Worm (Caenorhabditis elegans) whole organism, L4 larva: ENCODE data around the gene rip-1.

Experiments
- D1046.2 ChIP-seq: fragments of 200-800 bp; sonication (Bioruptor generic); IDR thresholded peaks from 2 replicates; pipeline ENCODE4 v1.3.6; 2022; ENCODE audit warnings: missing genetic modification characterization, missing compliant biosample characterization
- Y105C5A.15 ChIP-seq: fragments of 200-800 bp; sonication (Bioruptor generic); IDR thresholded peaks from 2 replicates; pipeline ENCODE4 v1.3.6; 2022; ENCODE audit warnings: missing genetic modification characterization, missing compliant biosample characterization
- Y48G9A.11 ChIP-seq: fragments of 200-800 bp; sonication (Bioruptor generic); IDR thresholded peaks from 2 replicates; pipeline ENCODE4 v1.3.6; 2022; ENCODE audit warnings: missing genetic modification reagents, missing genetic modification characterization, missing compliant biosample characterization
- aha-1 ChIP-seq: fragments of 150-350 bp; peaks from one replicate; lab custom pipeline; 2014; ENCODE audit warnings: missing biosample characterization, missing genetic modification characterization
- aly-2 ChIP-seq: sonication (generic microtip); optimal IDR thresholded peaks from 2 replicates; lab custom pipeline; 2018; ENCODE audit warnings: missing biosample characterization, missing genetic modification characterization
- ama-1 ChIP-seq: fragments of 150-350 bp; optimal IDR thresholded peaks from 2 replicates; lab custom pipeline; 2014; ENCODE audit warnings: inconsistent platforms, mixed read lengths
- ceh-28 ChIP-seq: fragments of 150-350 bp; optimal IDR thresholded peaks from 2 replicates; lab custom pipeline; 2014; ENCODE audit warnings: missing biosample characterization, missing genetic modification reagents, missing genetic modification characterization
- ceh-44 ChIP-seq: fragments of 200-800 bp; sonication (Bioruptor generic); IDR thresholded peaks from 2 replicates; pipeline ENCODE4 v1.3.6; 2022; ENCODE audit warnings: missing genetic modification reagents, missing genetic modification characterization, missing compliant biosample characterization
- ceh-62 ChIP-seq: sonication (generic microtip); optimal IDR thresholded peaks from 2 replicates; lab custom pipeline; 2017; ENCODE audit warnings: missing biosample characterization, missing genetic modification characterization
- daf-16 ChIP-seq, 3 experiments: sonication (generic microtip); optimal IDR thresholded peaks; 2 replicates each; lab custom pipeline; 2016 to 2017; ENCODE audit warnings: missing genetic modification characterization in 3 of 3, missing genetic modification reagents in 3 of 3, mild to moderate bottlenecking in 2 of 3, missing compliant biosample characterization in 2 of 3, missing biosample characterization in 1 of 3, moderate library complexity in 1 of 3
- daf-8 ChIP-seq: fragments of 200-800 bp; sonication (Bioruptor generic); IDR thresholded peaks from 2 replicates; pipeline ENCODE4 v1.3.6; 2022; ENCODE audit warnings: missing genetic modification characterization, missing compliant biosample characterization
- dmd-6 ChIP-seq: fragments of 200-800 bp; sonication (Bioruptor generic); IDR thresholded peaks from 2 replicates; pipeline ENCODE4 v1.3.6; 2022; ENCODE audit warnings: missing genetic modification reagents, missing genetic modification characterization, missing compliant biosample characterization
- dmd-9 ChIP-seq: fragments of 200-800 bp; sonication (Bioruptor generic); IDR thresholded peaks from 2 replicates; pipeline ENCODE4 v1.3.6; 2022; ENCODE audit warnings: missing genetic modification reagents, missing genetic modification characterization, missing compliant biosample characterization
- duxl-1 ChIP-seq: sonication (generic microtip); optimal IDR thresholded peaks from 2 replicates; lab custom pipeline; 2016; ENCODE audit warnings: mild to moderate bottlenecking, missing genetic modification characterization, moderate library complexity, missing compliant biosample characterization; ENCODE audit not compliant: poor library complexity
- fkh-10 ChIP-seq: fragments of 150-350 bp; optimal IDR thresholded peaks from 2 replicates; lab custom pipeline; 2014; ENCODE audit warnings: missing biosample characterization, missing genetic modification reagents, missing genetic modification characterization
- fos-1 ChIP-seq: fragments of 150-350 bp; optimal IDR thresholded peaks from 2 replicates; lab custom pipeline; 2014; ENCODE audit warnings: missing biosample characterization, missing genetic modification characterization
- hlh-30 ChIP-seq: sonication (generic microtip); optimal IDR thresholded peaks from 2 replicates; lab custom pipeline; 2017; ENCODE audit warnings: antibody characterized with exemption, mild to moderate bottlenecking, missing genetic modification characterization, missing compliant biosample characterization; ENCODE audit not compliant: insufficient read depth
- hmg-1.1 ChIP-seq: fragments of 200-800 bp; sonication (Bioruptor generic); IDR thresholded peaks from 2 replicates; pipeline ENCODE4 v1.3.6; 2022; ENCODE audit warnings: missing genetic modification reagents, missing genetic modification characterization, missing compliant biosample characterization
- lin-1 ChIP-seq: fragments of 200-800 bp; sonication (Bioruptor generic); IDR thresholded peaks from 2 replicates; pipeline ENCODE4 v1.3.6; 2022; ENCODE audit warnings: missing genetic modification reagents, missing genetic modification characterization, missing compliant biosample characterization
- lin-29 ChIP-seq: fragments of 200-800 bp; sonication (Bioruptor generic); IDR thresholded peaks from 2 replicates; pipeline ENCODE4 v1.3.6; 2022; ENCODE audit warnings: missing genetic modification reagents, missing genetic modification characterization, missing compliant biosample characterization
- lin-38 ChIP-seq: fragments of 200-800 bp; sonication (Bioruptor generic); IDR thresholded peaks from 2 replicates; pipeline ENCODE4 v1.3.6; 2022; ENCODE audit warnings: missing genetic modification reagents, missing genetic modification characterization, missing compliant biosample characterization
- lin-39 ChIP-seq: fragments of 150-350 bp; optimal IDR thresholded peaks from 2 replicates; lab custom pipeline; 2014; ENCODE audit warnings: missing biosample characterization, missing genetic modification reagents, missing genetic modification characterization
- lir-3 ChIP-seq: sonication (generic microtip); optimal IDR thresholded peaks from 2 replicates; lab custom pipeline; 2016; ENCODE audit warnings: mild to moderate bottlenecking, missing genetic modification characterization, missing compliant biosample characterization
- mes-2 ChIP-seq: sonication (generic microtip); optimal IDR thresholded peaks from 2 replicates; lab custom pipeline; 2016; ENCODE audit warnings: missing genotype, mild to moderate bottlenecking, missing genetic modification characterization, missing compliant biosample characterization; ENCODE audit not compliant: poor library complexity, severe bottlenecking
- nhr-10 ChIP-seq: fragments of 150-350 bp; optimal IDR thresholded peaks from 2 replicates; lab custom pipeline; 2014; ENCODE audit warnings: missing biosample characterization, missing genetic modification characterization
- nhr-102 ChIP-seq: sonication (generic microtip); optimal IDR thresholded peaks from 2 replicates; lab custom pipeline; 2016; ENCODE audit warnings: mild to moderate bottlenecking, missing genetic modification characterization, moderate library complexity, missing compliant biosample characterization
- nhr-11 ChIP-seq: fragments of 150-350 bp; optimal IDR thresholded peaks from 2 replicates; lab custom pipeline; 2014; ENCODE audit warnings: missing biosample characterization, missing genetic modification characterization
- nhr-28 ChIP-seq: fragments of 150-350 bp; optimal IDR thresholded peaks from 2 replicates; lab custom pipeline; 2014; ENCODE audit warnings: missing biosample characterization, missing genetic modification characterization
- nhr-42 ChIP-seq: fragments of 200-800 bp; sonication (Bioruptor generic); IDR thresholded peaks from 2 replicates; pipeline ENCODE4 v1.3.6; 2022; ENCODE audit warnings: missing genetic modification characterization, missing compliant biosample characterization
- nhr-76 ChIP-seq: fragments of 150-350 bp; optimal IDR thresholded peaks from 2 replicates; lab custom pipeline; 2014; ENCODE audit warnings: missing biosample characterization, missing genetic modification characterization
- nhr-77 ChIP-seq: fragments of 150-350 bp; optimal IDR thresholded peaks from 2 replicates; lab custom pipeline; 2014; ENCODE audit warnings: missing biosample characterization, missing genetic modification characterization
- pha-4 ChIP-seq, 2 experiments: fragments of 150-350 bp in 1 of 2; fragments of 200-800 bp in 1 of 2; sonication (Bioruptor generic) in 1 of 2; IDR thresholded peaks in 1 of 2; optimal IDR thresholded peaks in 1 of 2; 2 replicates each; pipeline versions ENCODE4 v1.3.6 to Lab custom; 2014 to 2022; ENCODE audit warnings: missing genetic modification characterization in 2 of 2, missing genetic modification reagents in 2 of 2, missing biosample characterization in 1 of 2, missing compliant biosample characterization in 1 of 2
- pqm-1 ChIP-seq: sonication (generic microtip); optimal IDR thresholded peaks from 2 replicates; lab custom pipeline; 2017; ENCODE audit warnings: missing biosample characterization, missing genetic modification characterization
- rbr-2 ChIP-seq: sonication (generic microtip); optimal IDR thresholded peaks from 2 replicates; lab custom pipeline; 2016; ENCODE audit warnings: missing genotype, missing genetic modification characterization, missing compliant biosample characterization
- skn-1 ChIP-seq: fragments of 150-350 bp; optimal IDR thresholded peaks from 2 replicates; lab custom pipeline; 2014; ENCODE audit warnings: missing biosample characterization, missing genetic modification characterization
- tag-97 ChIP-seq: fragments of 200-800 bp; sonication (Bioruptor generic); IDR thresholded peaks from 2 replicates; pipeline ENCODE4 v1.3.6; 2022; ENCODE audit warnings: missing genetic modification characterization, missing compliant biosample characterization
- unc-130 ChIP-seq: sonication (generic microtip); optimal IDR thresholded peaks from 2 replicates; lab custom pipeline; 2016; ENCODE audit warnings: missing genetic modification reagents, missing genetic modification characterization, missing compliant biosample characterization
- zip-2 ChIP-seq: fragments of 150-350 bp; optimal IDR thresholded peaks from 2 replicates; lab custom pipeline; 2014; ENCODE audit warnings: missing biosample characterization, missing genetic modification characterization
- ztf-11 ChIP-seq: fragments of 150-350 bp; optimal IDR thresholded peaks from 2 replicates; lab custom pipeline; 2014; ENCODE audit warnings: missing biosample characterization, missing genetic modification characterization
- ztf-7 ChIP-seq: fragments of 150-350 bp; optimal IDR thresholded peaks from 2 replicates; lab custom pipeline; 2014; ENCODE audit warnings: missing biosample characterization, missing genetic modification characterization

Gene rip-1

DNA sequence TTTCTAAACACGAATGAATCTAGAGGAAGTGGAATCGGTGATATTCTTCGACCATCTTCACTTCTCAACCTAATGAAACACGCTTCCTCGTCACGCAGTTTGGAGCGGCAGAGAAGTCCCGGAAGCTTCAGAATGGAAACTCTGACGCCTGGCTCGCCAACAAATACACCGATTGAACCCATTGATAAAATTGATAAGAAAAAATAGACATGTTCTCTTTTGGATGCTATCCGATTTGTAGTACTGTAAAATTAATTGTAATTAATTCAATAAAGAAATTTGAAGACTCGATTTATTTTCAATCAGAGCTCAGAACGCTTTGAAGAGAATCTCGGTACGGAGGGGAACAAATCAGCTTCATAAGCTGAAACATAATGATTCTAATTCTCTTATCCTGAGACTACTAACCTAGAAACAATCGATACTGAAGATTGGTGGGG lies 44.0 kb downstream of the rip-1 start (continued):
- peak; percentile 59 for TF ChIP-seq dmd-6 (GFP tag; lab: Robert Waterston, UW)
- peak; percentile 90 for TF ChIP-seq Y105C5A.15
- no peak for TF ChIP-seq nhr-11
- TF ChIP-seq fkh-10 (GFP tag; lab: Kevin White, UChicago) = no peak
- TF ChIP-seq dmd-9 (GFP tag; lab: Robert Waterston, UW) = peak; percentile 77
- TF ChIP-seq skn-1 = no peak
- TF ChIP-seq nhr-102 (tag; lab: Kevin White, UChicago) = peak; percentile 79
- peak; percentile 32 for TF ChIP-seq fos-1 (tag; lab: Kevin White, UChicago)
- no peak for TF ChIP-seq nhr-76
- no peak for TF ChIP-seq ztf-11
- TF ChIP-seq, all 104 proteins: peak for 57

ce11 chrIII:10211889-10212494 lies 46.5 kb downstream of the rip-1 start, which contains the start of the genes blos-1 and best-18:
TSS of gene blos-1 (minus strand) at chrIII:10211946.
TSS of gene best-18 (plus strand) at chrIII:10212396.
- TF ChIP-seq daf-16 (GFP tag; optimal IDR thresholded peaks at IDR 0.05; lab: Kevin White, UChicago) (no peak), daf-16 (tag; optimal IDR thresholded peaks at IDR 0.05; lab: Kevin White, UChicago) (peak; percentile 69), unc-130 (GFP tag; lab: Kevin White, UChicago) (no peak), nhr-28 (peak; percentile 31), D1046.2 (GFP tag; lab: Robert Waterston, UW) (no peak), ztf-7 (no peak), pqm-1 (tag; lab: Kevin White, UChicago) (no peak), aha-1 (tag; lab: Kevin White, UChicago) (no peak), nhr-77 (peak; percentile 15)
- TF ChIP-seq, all 104 proteins: peak for 3

- TF ChIP-seq hmg-1.1 (GFP tag; lab: Robert Waterston, UW) (no peak), nhr-42 (0 out of 2 replicates have a peak, but pooled peaks have one; percentile 15), duxl-1 (tag; lab: Kevin White, UChicago) (peak; percentile 3), lir-3 (tag; lab: Kevin White, UChicago) (no peak), nhr-10 (tag; lab: Kevin White, UChicago) (no peak), tag-97 (GFP tag; lab: Robert Waterston, UW) (no peak), rbr-2 (no peak), aly-2 (peak; percentile 37), lin-38 (GFP tag; lab: Robert Waterston, UW) (peak; percentile 49), D1046.2 (GFP tag; lab: Robert Waterston, UW) (0 out of 2 replicates have a peak, but pooled peaks have one; percentile 50), ceh-44 (GFP tag; lab: Robert Waterston, UW) (no peak), daf-8 (GFP tag; lab: Robert Waterston, UW) (no peak), zip-2 (tag; lab: Kevin White, UChicago) (no peak), mes-2 (tag; lab: Kevin White, UChicago) (peak; percentile 18), ceh-62 (tag; lab: Kevin White, UChicago) (no peak), hlh-30 (tag; lab: Kevin White, UChicago) (no peak), nhr-102 (tag; lab: Kevin White, UChicago) (peak; percentile 12), ceh-28 (tag; lab: Kevin White, UChicago) (no peak), lin-39 (no peak), ama-1 (peak; percentile 53), Y48G9A.11 (no peak), lin-1 (no peak), lin-29 (GFP tag; lab: Robert Waterston, UW) (no peak), pha-4 (GFP tag; IDR thresholded peaks at IDR 0.05; lab: Robert Waterston, UW) (no peak), pha-4 (tag; optimal IDR thresholded peaks at IDR 0.05; lab: Kevin White, UChicago) (no peak)
Measured at ce11 chrIII:10209703-10210102, 48.8 kb downstream of the rip-1 start, which contains the start of gene T20G5.9. TSS of gene T20G5.9 (plus strand) at chrIII:10209840.
